Fruit fly (Drosophila melanogaster) whole organism, prepupa: Measurements from ENCODE around the gene CG2750.

ENCODE experiments used
- Met ChIP-seq: fragments of 200-800 bp; sonication (Bioruptor generic); optimal IDR thresholded peaks from 3 replicates; lab custom pipeline; 2016; ENCODE audit warnings: missing biosample characterization, missing genetic modification characterization
- salr ChIP-seq, 2 experiments: fragments of 200-800 bp; sonication (Bioruptor generic); optimal IDR thresholded peaks; 3 replicates each; lab custom pipeline; 2016 to 2018; ENCODE audit warnings: missing biosample characterization in 2 of 2, missing genetic modification characterization in 2 of 2, mild to moderate bottlenecking in 1 of 2

The CG2750 gene

DNA sequence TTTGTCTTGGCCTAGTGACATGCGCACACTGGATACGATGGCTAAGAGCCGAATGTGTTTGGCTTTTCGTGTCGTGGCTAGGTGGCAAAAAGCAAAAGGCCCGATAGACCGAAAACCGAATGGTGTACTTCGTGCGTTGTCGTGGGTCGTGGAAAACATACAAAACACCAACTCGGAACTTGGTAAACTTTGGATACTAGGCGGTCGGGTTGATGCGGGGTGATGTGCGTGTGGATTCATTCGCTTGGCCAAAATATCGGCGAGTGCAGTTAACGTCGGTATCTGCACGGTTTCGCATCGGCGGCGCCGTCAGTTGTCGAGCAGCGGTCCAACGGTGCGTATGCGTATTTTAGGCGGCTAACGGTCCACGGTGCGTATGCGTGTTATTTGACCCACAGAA, 21.0 kb downstream of the CG2750 start:
- TF ChIP-seq salr (GFP tag; optimal IDR thresholded peaks at IDR 0.05; lab: Kevin White, UChicago) (no peak), Met (GFP tag; lab: Kevin White, UChicago) (no peak)
